Worm (Caenorhabditis elegans) whole organism, mixed stage, embryonic: Measurements from ENCODE around the gene str-97.

Experiments
- M03D4.4 ChIP-seq: sonication (generic microtip); optimal IDR thresholded peaks from 2 replicates; lab custom pipeline; 2017; ENCODE audit warnings: mild to moderate bottlenecking, missing genetic modification characterization, missing compliant biosample characterization
- bed-3 ChIP-seq: fragments of 200-800 bp; sonication (Bioruptor generic); optimal IDR thresholded peaks from 3 replicates; lab custom pipeline; 2018; ENCODE audit warnings: mild to moderate bottlenecking, missing genetic modification characterization, moderate library complexity, missing compliant biosample characterization
- blmp-1 ChIP-seq: fragments of 150-350 bp; optimal IDR thresholded peaks from 2 replicates; lab custom pipeline; 2014; ENCODE audit warnings: missing biosample characterization, missing genetic modification characterization
- ceh-39 ChIP-seq: fragments of 150-350 bp; optimal IDR thresholded peaks from 2 replicates; lab custom pipeline; 2014; ENCODE audit warnings: missing biosample characterization, missing genetic modification characterization
- ceh-43 ChIP-seq: fragments of 200-800 bp; sonication (Bioruptor generic); optimal IDR thresholded peaks from 2 replicates; lab custom pipeline; 2018; ENCODE audit warnings: mild to moderate bottlenecking, missing genetic modification characterization, moderate library complexity, missing compliant biosample characterization
- ceh-83 ChIP-seq: fragments of 200-800 bp; sonication (Bioruptor generic); optimal IDR thresholded peaks from 2 replicates; lab custom pipeline; 2018; ENCODE audit warnings: mild to moderate bottlenecking, missing genetic modification characterization, missing compliant biosample characterization
- cnd-1 ChIP-seq: fragments of 200-800 bp; sonication (Bioruptor generic); optimal IDR thresholded peaks from 2 replicates; lab custom pipeline; 2018; ENCODE audit warnings: mild to moderate bottlenecking, missing genetic modification characterization, missing compliant biosample characterization
- drap-1 ChIP-seq: fragments of 200-800 bp; sonication (Bioruptor generic); optimal IDR thresholded peaks from 3 replicates; lab custom pipeline; 2018; ENCODE audit warnings: mild to moderate bottlenecking, missing genetic modification characterization, missing compliant biosample characterization
- elt-1 ChIP-seq: sonication (generic microtip); optimal IDR thresholded peaks from 2 replicates; lab custom pipeline; 2017; ENCODE audit warnings: missing genetic modification characterization, mild to moderate bottlenecking, missing compliant biosample characterization, antibody characterized with exemption, moderate library complexity, borderline replicate concordance; ENCODE audit not compliant: insufficient read depth
- elt-3 ChIP-seq: fragments of 150-350 bp; optimal IDR thresholded peaks from 2 replicates; lab custom pipeline; 2014; ENCODE audit warnings: missing biosample characterization, missing genetic modification characterization
- flh-1 ChIP-seq: fragments of 200-800 bp; sonication (Bioruptor generic); optimal IDR thresholded peaks from 2 replicates; lab custom pipeline; 2018; ENCODE audit warnings: mild to moderate bottlenecking, missing genetic modification characterization, moderate library complexity, missing compliant biosample characterization
- ham-2 ChIP-seq: fragments of 200-800 bp; sonication (Bioruptor generic); optimal IDR thresholded peaks from 2 replicates; lab custom pipeline; 2018; ENCODE audit warnings: mild to moderate bottlenecking, missing genetic modification characterization, missing compliant biosample characterization
- lin-13 ChIP-seq: fragments of 150-350 bp; optimal IDR thresholded peaks from 2 replicates; lab custom pipeline; 2014; ENCODE audit warnings: missing biosample characterization, missing genetic modification characterization
- lin-32 ChIP-seq: fragments of 200-800 bp; sonication (Bioruptor generic); optimal IDR thresholded peaks from 2 replicates; lab custom pipeline; 2018; ENCODE audit warnings: mild to moderate bottlenecking, missing genetic modification characterization, missing compliant biosample characterization
- lsy-2 ChIP-seq: fragments of 150-350 bp; optimal IDR thresholded peaks from 2 replicates; lab custom pipeline; 2014; ENCODE audit warnings: missing biosample characterization, missing genetic modification characterization
- mab-5 ChIP-seq: fragments of 150-350 bp; optimal IDR thresholded peaks from 2 replicates; lab custom pipeline; 2014; ENCODE audit warnings: missing biosample characterization, missing genetic modification characterization
- mep-1 ChIP-seq: fragments of 150-350 bp; optimal IDR thresholded peaks from 2 replicates; lab custom pipeline; 2017; ENCODE audit warnings: missing biosample characterization, missing genetic modification reagents, missing genetic modification characterization, inconsistent platforms
- mls-2 ChIP-seq: sonication (generic microtip); optimal IDR thresholded peaks from 2 replicates; lab custom pipeline; 2016; ENCODE audit warnings: mild to moderate bottlenecking, missing genetic modification characterization, moderate library complexity, missing compliant biosample characterization
- nhr-12 ChIP-seq: fragments of 150-350 bp; optimal IDR thresholded peaks from 2 replicates; lab custom pipeline; 2014; ENCODE audit warnings: missing biosample characterization, missing genetic modification characterization
- nhr-2 ChIP-seq: fragments of 150-350 bp; optimal IDR thresholded peaks from 2 replicates; lab custom pipeline; 2014; ENCODE audit warnings: missing biosample characterization, missing genetic modification characterization
- nhr-237 ChIP-seq: fragments of 150-350 bp; optimal IDR thresholded peaks from 2 replicates; lab custom pipeline; 2014; ENCODE audit warnings: missing biosample characterization, missing genetic modification characterization
- nhr-28 ChIP-seq: fragments of 150-350 bp; optimal IDR thresholded peaks from 2 replicates; lab custom pipeline; 2014; ENCODE audit warnings: missing biosample characterization, missing genetic modification characterization
- pha-4 ChIP-seq: fragments of 150-350 bp; optimal IDR thresholded peaks from 2 replicates; lab custom pipeline; 2018; ENCODE audit warnings: missing biosample characterization, missing genetic modification reagents, missing genetic modification characterization
- sem-2 ChIP-seq: fragments of 200-800 bp; sonication (Bioruptor generic); optimal IDR thresholded peaks from 2 replicates; lab custom pipeline; 2018; ENCODE audit warnings: mild to moderate bottlenecking, missing genetic modification characterization, missing compliant biosample characterization
- snpc-4 ChIP-seq: fragments of 150-350 bp; optimal IDR thresholded peaks from 2 replicates; lab custom pipeline; 2014; ENCODE audit warnings: missing biosample characterization, missing genetic modification characterization
- sptf-1 ChIP-seq: sonication (generic microtip); optimal IDR thresholded peaks from 2 replicates; lab custom pipeline; 2017; ENCODE audit warnings: mild to moderate bottlenecking, missing genetic modification characterization, moderate library complexity, missing compliant biosample characterization
- tbx-8 ChIP-seq: fragments of 200-800 bp; sonication (Bioruptor generic); optimal IDR thresholded peaks from 2 replicates; lab custom pipeline; 2018; ENCODE audit warnings: mild to moderate bottlenecking, missing genetic modification characterization, moderate library complexity, missing compliant biosample characterization
- unc-120 ChIP-seq: sonication (generic microtip); optimal IDR thresholded peaks from 2 replicates; lab custom pipeline; 2017; ENCODE audit warnings: missing genetic modification characterization, missing compliant biosample characterization; ENCODE audit not compliant: poor library complexity, severe bottlenecking
- unc-39 ChIP-seq: fragments of 150-350 bp; optimal IDR thresholded peaks from 2 replicates; lab custom pipeline; 2014; ENCODE audit warnings: missing biosample characterization, missing genetic modification characterization
- unc-62 ChIP-seq: fragments of 150-350 bp; optimal IDR thresholded peaks from 2 replicates; lab custom pipeline; 2014; ENCODE audit warnings: missing biosample characterization, missing genetic modification reagents, missing genetic modification characterization
- zip-8 ChIP-seq: fragments of 150-350 bp; optimal IDR thresholded peaks from 2 replicates; lab custom pipeline; 2014; ENCODE audit warnings: missing biosample characterization, missing genetic modification characterization
- ztf-11 ChIP-seq: fragments of 150-350 bp; optimal IDR thresholded peaks from 2 replicates; lab custom pipeline; 2014; ENCODE audit warnings: missing biosample characterization, missing genetic modification characterization

str-97 gene

DNA sequence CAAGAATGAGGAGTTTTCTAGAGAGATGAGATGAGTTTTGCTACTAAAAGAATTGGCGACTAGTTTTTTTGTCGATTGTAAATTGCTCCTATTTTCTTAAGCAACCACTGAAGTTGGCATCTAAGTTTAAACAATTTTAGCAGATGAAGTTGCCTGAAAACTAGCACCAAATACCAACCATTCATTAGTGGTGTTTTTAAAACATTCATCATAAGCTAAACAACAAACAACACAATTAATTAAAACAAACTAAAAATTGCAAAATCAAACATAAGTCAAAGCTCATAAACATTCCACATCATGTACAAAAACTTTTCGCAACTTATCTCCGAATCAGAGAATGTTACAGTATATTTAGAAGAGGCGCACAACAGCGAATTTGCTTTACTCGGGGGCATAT lies 27.1 kb upstream of the str-97 start, which contains the start of gene srz-13:
Gene srz-13 (plus strand): TSS at position 301 of the 400 bp plus-strand sequence.
- TF ChIP-seq nhr-28 (tag; lab: Kevin White, UChicago) (no peak), drap-1 (GFP tag; lab: Kevin White, UChicago) (no peak), sem-2 (no peak), cnd-1 (tag; lab: Kevin White, UChicago) (no peak), sptf-1 (tag; lab: Kevin White, UChicago) (no peak), lin-32 (GFP tag; lab: Kevin White, UChicago) (no peak), pha-4 (tag; lab: Kevin White, UChicago) (no peak)

DNA sequence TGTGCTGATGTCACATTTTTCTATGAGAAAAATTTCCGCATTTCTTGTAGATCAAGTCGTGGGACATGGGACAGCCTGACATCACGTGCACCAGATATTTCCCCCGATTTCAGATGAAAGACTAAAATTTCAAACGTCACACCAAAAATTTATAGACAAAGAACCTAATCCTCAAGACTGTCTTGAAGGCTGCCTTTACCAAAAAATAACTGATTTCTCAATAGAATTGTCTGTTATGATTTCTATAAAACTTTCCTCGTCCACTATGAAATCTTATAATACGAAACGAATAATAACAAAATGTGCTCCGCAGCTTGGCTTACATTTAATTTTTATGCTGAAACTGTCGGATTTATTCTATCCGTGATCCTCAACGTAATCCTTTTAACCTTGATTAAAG lies 25.3 kb upstream of the str-97 start, which contains the start of gene str-106:
Gene str-106 (plus strand): TSS at position 301 of the 400 bp plus-strand sequence.
- no peak for TF ChIP-seq M03D4.4
- TF ChIP-seq ham-2 (GFP tag; lab: Kevin White, UChicago), result no peak
- TF ChIP-seq pha-4 (tag; lab: Kevin White, UChicago), result no peak

DNA sequence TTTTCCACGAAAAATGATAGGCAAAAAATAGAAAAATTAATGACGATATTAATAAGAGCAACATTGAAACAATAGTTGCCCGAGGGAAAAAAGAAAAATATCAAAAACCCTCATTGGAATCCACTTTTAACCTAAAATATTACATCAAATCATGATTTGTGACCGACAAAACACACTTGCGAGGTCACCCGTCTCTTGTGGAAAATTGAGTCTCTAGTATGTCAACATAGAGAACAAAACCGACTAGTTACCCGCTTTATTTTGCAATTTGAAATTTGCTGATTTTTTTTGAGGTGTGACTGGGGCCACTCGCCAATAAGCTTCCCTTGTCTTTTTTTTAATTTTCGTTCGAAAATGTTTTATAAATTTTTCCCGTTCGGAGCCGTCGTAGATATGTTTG lies 20.7 kb upstream of the str-97 start, which contains the start of gene cyp-33D1:
Gene cyp-33D1 (minus strand): TSS at position 101 of the 400 bp plus-strand sequence.
- TF ChIP-seq unc-39 (tag; lab: Kevin White, UChicago) (no peak), unc-62 (GFP tag; lab: Kevin White, UChicago) (no peak), mls-2 (tag; lab: Kevin White, UChicago) (no peak), zip-8 (tag; lab: Kevin White, UChicago) (no peak), elt-1 (no peak), nhr-237 (tag; lab: Kevin White, UChicago) (no peak), blmp-1 (tag; lab: Kevin White, UChicago) (no peak), nhr-12 (tag; lab: Kevin White, UChicago) (no peak), elt-3 (tag; lab: Kevin White, UChicago) (no peak), unc-120 (tag; lab: Kevin White, UChicago) (no peak), cnd-1 (tag; lab: Kevin White, UChicago) (no peak), ham-2 (GFP tag; lab: Kevin White, UChicago) (no peak), lsy-2 (tag; lab: Kevin White, UChicago) (no peak), lin-13 (no peak), sptf-1 (tag; lab: Kevin White, UChicago) (no peak), ceh-43 (no peak), ceh-39 (tag; lab: Kevin White, UChicago) (no peak)

DNA sequence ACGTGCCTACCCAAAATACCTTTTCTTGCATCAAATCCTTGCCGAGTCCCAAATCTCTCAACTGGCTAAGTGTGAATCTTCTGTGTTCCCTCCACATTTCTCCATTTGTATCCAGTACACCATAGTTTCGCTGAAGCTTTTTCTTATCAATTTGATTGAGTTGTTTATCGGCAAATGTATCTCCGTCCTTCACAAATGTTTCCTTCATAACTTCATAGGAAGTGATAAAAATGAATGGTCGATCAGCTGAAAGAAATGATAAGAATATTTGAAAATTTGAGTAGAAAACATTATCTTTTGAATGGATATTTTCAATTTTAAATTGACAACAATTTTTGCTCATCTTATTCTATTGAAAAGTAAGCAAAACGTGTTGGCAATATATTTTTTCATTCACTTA lies 20.2 kb upstream of the str-97 start:
- no peak for TF ChIP-seq bed-3 (GFP tag; lab: Kevin White, UChicago)
- TF ChIP-seq elt-3 (tag; lab: Kevin White, UChicago), result no peak
- TF ChIP-seq mab-5, result no peak
- no peak for TF ChIP-seq M03D4.4
- TF ChIP-seq ceh-83 (GFP tag; lab: Kevin White, UChicago), result no peak
- no peak for TF ChIP-seq ztf-11 (tag; lab: Kevin White, UChicago)
- no peak for TF ChIP-seq sem-2
- TF ChIP-seq mls-2 (tag; lab: Kevin White, UChicago), result no peak
- TF ChIP-seq flh-1 (GFP tag; lab: Kevin White, UChicago), result no peak
- no peak for TF ChIP-seq mep-1 (tag; lab: Kevin White, UChicago)
- no peak for TF ChIP-seq ham-2 (GFP tag; lab: Kevin White, UChicago)
- TF ChIP-seq, all 35 proteins: peak for 0

DNA sequence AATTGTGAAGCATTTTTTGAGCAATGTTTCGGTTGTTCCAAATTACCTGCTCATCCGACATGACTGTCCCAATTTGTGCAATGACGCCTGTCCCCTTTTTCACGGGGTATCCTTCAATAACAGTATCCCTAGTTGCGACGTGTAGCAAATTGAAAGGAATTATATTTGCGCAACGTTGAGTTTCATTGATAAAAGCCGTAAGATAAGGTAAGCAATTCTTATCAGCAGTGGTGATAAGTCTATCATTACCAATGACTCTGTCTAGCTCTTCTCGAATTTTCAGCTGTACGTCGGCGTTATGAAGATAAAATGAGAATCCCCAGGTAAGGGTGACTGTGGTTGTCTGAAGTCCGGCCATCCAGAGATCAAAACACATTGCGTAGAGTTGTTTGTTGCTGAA lies 19.1 kb upstream of the str-97 start:
- no peak for TF ChIP-seq snpc-4 (tag; lab: Kevin White, UChicago)
- TF ChIP-seq mab-5, result no peak
- TF ChIP-seq zip-8 (tag; lab: Kevin White, UChicago), result no peak
- TF ChIP-seq nhr-12 (tag; lab: Kevin White, UChicago), result no peak
- TF ChIP-seq ceh-39 (tag; lab: Kevin White, UChicago), result no peak
- no peak for TF ChIP-seq ham-2 (GFP tag; lab: Kevin White, UChicago)
- no peak for TF ChIP-seq tbx-8
- TF ChIP-seq unc-62 (GFP tag; lab: Kevin White, UChicago), result no peak
- no peak for TF ChIP-seq nhr-2 (tag; lab: Kevin White, UChicago)
- no peak for TF ChIP-seq nhr-28 (tag; lab: Kevin White, UChicago)
- no peak for TF ChIP-seq unc-120 (tag; lab: Kevin White, UChicago)
- no peak for TF ChIP-seq unc-39 (tag; lab: Kevin White, UChicago)
- no peak for TF ChIP-seq lin-13
- no peak for TF ChIP-seq elt-3 (tag; lab: Kevin White, UChicago)
